Fruit fly (Drosophila melanogaster): ENCODE results near the gene CG10226.

DNA sequence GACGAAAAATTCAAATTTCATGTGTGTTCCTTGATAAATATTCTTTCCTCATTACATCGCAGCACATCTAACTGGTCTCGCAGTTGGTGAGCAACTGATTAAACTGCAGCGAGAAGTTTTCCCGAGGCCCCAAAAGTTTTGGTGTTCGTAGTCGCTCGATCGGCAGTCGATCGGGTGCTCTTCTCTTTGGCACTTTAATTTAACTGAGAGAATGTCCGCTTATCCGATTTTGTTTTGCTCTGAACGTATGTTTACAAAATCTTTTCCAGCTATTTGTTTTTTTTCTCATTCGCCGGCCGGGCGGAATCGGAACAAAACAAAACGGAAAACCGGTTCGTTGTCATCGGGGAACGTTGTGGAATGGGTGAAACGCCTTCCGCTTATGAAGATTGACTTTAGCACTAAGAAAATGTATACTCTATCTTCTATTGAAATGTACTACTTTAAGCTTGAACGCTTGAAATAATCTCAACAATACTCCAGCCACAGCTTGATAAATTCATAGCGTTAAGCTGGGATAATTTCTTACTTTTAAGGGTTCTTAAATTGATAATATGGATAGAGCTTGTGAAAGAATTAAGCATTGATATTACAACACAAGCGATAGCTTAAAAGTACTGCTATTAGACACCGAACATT lies 21.2 kb downstream of the CG10226 start:
- TF ChIP-seq psq (optimal IDR thresholded peaks at IDR 0.05) (no peak), insv (optimal IDR thresholded peaks at IDR 0.05) (no peak), Myc (optimal IDR thresholded peaks at IDR 0.05) (no peak), ttk (optimal IDR thresholded peaks at IDR 0.05) (no peak), Sin3A (optimal IDR thresholded peaks at IDR 0.05) (no peak)

Measured in Kc167 (cell line).